Fruit fly (Drosophila melanogaster) whole organism, wandering third instar larva: Measurements from ENCODE around the gene Prx5.

Experiments used
- Abd-B ChIP-seq: fragments of >200 bp; optimal IDR thresholded peaks from 2 replicates; lab custom pipeline; 2017; ENCODE audit warnings: missing biosample characterization, missing genetic modification characterization
- CG32264 ChIP-seq: fragments of 200-800 bp; sonication (Bioruptor generic); optimal IDR thresholded peaks from 2 replicates; lab custom pipeline; 2016; ENCODE audit warnings: missing biosample characterization, missing genetic modification characterization
- CG9705 ChIP-seq: fragments of 200-800 bp; sonication (Bioruptor generic); optimal IDR thresholded peaks from 2 replicates; lab custom pipeline; 2018; ENCODE audit warnings: missing biosample characterization, mild to moderate bottlenecking, missing genetic modification characterization
- CrebA ChIP-seq: fragments of 200-800 bp; sonication (Bioruptor generic); optimal IDR thresholded peaks from 2 replicates; lab custom pipeline; 2016; ENCODE audit warnings: missing biosample characterization, mild to moderate bottlenecking, missing genetic modification characterization, borderline replicate concordance
- Dfd ChIP-seq: fragments of >200 bp; optimal IDR thresholded peaks from 2 replicates; lab custom pipeline; 2017; ENCODE audit warnings: missing biosample characterization, missing genetic modification characterization
- Dif ChIP-seq: fragments of 200-275, 200-300 bp; sonication (Bioruptor generic); optimal IDR thresholded peaks from 2 replicates; lab custom pipeline; 2018; ENCODE audit warnings: missing biosample characterization, missing genetic modification characterization; ENCODE audit not compliant: partially characterized antibody
- GATAd ChIP-seq: sonication (Bioruptor generic); optimal IDR thresholded peaks from 2 replicates; lab custom pipeline; 2016; ENCODE audit warnings: missing biosample characterization, missing genetic modification characterization
- HLH106 ChIP-seq: fragments of 200-800 bp; optimal IDR thresholded peaks from 3 replicates; lab custom pipeline; 2019; ENCODE audit warnings: missing biosample characterization, mild to moderate bottlenecking, missing genetic modification characterization, moderate library complexity
- Hnf4 ChIP-seq: fragments of 200-800 bp; sonication (Bioruptor generic); optimal IDR thresholded peaks from 2 replicates; lab custom pipeline; 2016; ENCODE audit warnings: missing biosample characterization, mild to moderate bottlenecking, missing genetic modification characterization
- Hr78 ChIP-seq: fragments of >200 bp; optimal IDR thresholded peaks from 2 replicates; lab custom pipeline; 2017; ENCODE audit warnings: missing biosample characterization, missing genetic modification characterization
- Hr83 ChIP-seq: fragments of 200-300 bp; sonication (Bioruptor generic); optimal IDR thresholded peaks from 2 replicates; lab custom pipeline; 2016; ENCODE audit warnings: missing biosample characterization, mild to moderate bottlenecking, missing genetic modification characterization, moderate library complexity; ENCODE audit not compliant: poor library complexity, severe bottlenecking
- Jra ChIP-seq: sonication (Bioruptor generic); optimal IDR thresholded peaks from 2 replicates; lab custom pipeline; 2016; ENCODE audit warnings: missing biosample characterization, missing genetic modification characterization
- Mio ChIP-seq: sonication (Bioruptor generic); optimal IDR thresholded peaks from 2 replicates; lab custom pipeline; 2016; ENCODE audit warnings: missing biosample characterization, missing genetic modification characterization
- Myc ChIP-seq: fragments of >200 bp; optimal IDR thresholded peaks from 2 replicates; lab custom pipeline; 2017
- N ChIP-seq: fragments of >200 bp; optimal IDR thresholded peaks from 2 replicates; lab custom pipeline; 2018; ENCODE audit warnings: missing biosample characterization, missing external identifiers, missing genetic modification characterization
- OdsH ChIP-seq: fragments of 200-800 bp; sonication (Bioruptor generic); optimal IDR thresholded peaks from 2 replicates; lab custom pipeline; 2016; ENCODE audit warnings: missing biosample characterization, mild to moderate bottlenecking, missing genetic modification characterization
- Rel ChIP-seq, 2 experiments: fragments of 200-800 bp; sonication (Bioruptor generic) in 1 of 2; optimal IDR thresholded peaks; 2 replicates in 1 of 2; 3 replicates in 1 of 2; lab custom pipeline; 2016 to 2019; ENCODE audit warnings: mild to moderate bottlenecking in 2 of 2, missing biosample characterization in 2 of 2, missing genetic modification characterization in 2 of 2, moderate library complexity in 1 of 2
- Sp1 ChIP-seq: fragments of 200-800 bp; sonication (Bioruptor generic); optimal IDR thresholded peaks from 3 replicates; lab custom pipeline; 2019; ENCODE audit warnings: missing biosample characterization, mild to moderate bottlenecking, missing genetic modification characterization, moderate library complexity
- Vsx2 ChIP-seq: fragments of 200-300, 225-300 bp; sonication (Bioruptor generic); optimal IDR thresholded peaks from 2 replicates; lab custom pipeline; 2018; ENCODE audit warnings: missing biosample characterization, missing genetic modification characterization; ENCODE audit not compliant: partially characterized antibody
- br ChIP-seq: fragments of 200-800 bp; sonication (Bioruptor generic); optimal IDR thresholded peaks from 2 replicates; lab custom pipeline; 2016; ENCODE audit warnings: missing biosample characterization, missing genetic modification characterization
- brk ChIP-seq: fragments of 200-800 bp; sonication (Bioruptor generic); optimal IDR thresholded peaks from 2 replicates; lab custom pipeline; 2016; ENCODE audit warnings: missing biosample characterization, mild to moderate bottlenecking, missing genetic modification characterization
- dl ChIP-seq, 2 experiments: fragments of 175-275, 200-275 bp in 1 of 2; fragments of 200-275 bp in 1 of 2; sonication (Bioruptor generic); optimal IDR thresholded peaks; lab custom pipeline; 2018; ENCODE audit warnings: mild to moderate bottlenecking in 2 of 2, missing biosample characterization in 2 of 2, missing genetic modification characterization in 2 of 2, moderate library complexity in 2 of 2; ENCODE audit not compliant: partially characterized antibody in 2 of 2, insufficient read depth in 1 of 2
- dmrt93B ChIP-seq: fragments of 200-800 bp; sonication (Bioruptor generic); optimal IDR thresholded peaks from 2 replicates; lab custom pipeline; 2018; ENCODE audit warnings: missing biosample characterization, mild to moderate bottlenecking, missing genetic modification characterization
- dsf ChIP-seq: sonication (Bioruptor generic); optimal IDR thresholded peaks from 2 replicates; lab custom pipeline; 2016; ENCODE audit warnings: missing biosample characterization, missing genetic modification characterization, borderline replicate concordance
- ey ChIP-seq: fragments of 200-800 bp; sonication (Bioruptor generic); optimal IDR thresholded peaks from 2 replicates; lab custom pipeline; 2016; ENCODE audit warnings: missing biosample characterization, missing genetic modification characterization
- foxo ChIP-seq, 2 experiments: fragments of 200-800 bp; sonication (Bioruptor generic); optimal IDR thresholded peaks; 2 replicates in 1 of 2; 3 replicates in 1 of 2; lab custom pipeline; 2016 to 2017; ENCODE audit warnings: missing biosample characterization in 2 of 2, missing genetic modification characterization in 2 of 2
- fru ChIP-seq: fragments of 200-800 bp; sonication (Bioruptor generic); optimal IDR thresholded peaks from 3 replicates; lab custom pipeline; 2016; ENCODE audit warnings: missing biosample characterization, mild to moderate bottlenecking, missing genetic modification characterization
- h ChIP-seq: fragments of 200-800 bp; sonication (Bioruptor generic); optimal IDR thresholded peaks from 3 replicates; lab custom pipeline; 2016; ENCODE audit warnings: missing biosample characterization, mild to moderate bottlenecking, missing genetic modification characterization
- jim ChIP-seq: fragments of 175-275, 200-325 bp; sonication (Bioruptor generic); optimal IDR thresholded peaks from 2 replicates; lab custom pipeline; 2016; ENCODE audit warnings: missing biosample characterization, mild to moderate bottlenecking, missing genetic modification characterization
- lola ChIP-seq: fragments of >200 bp; optimal IDR thresholded peaks from 2 replicates; lab custom pipeline; 2017; ENCODE audit warnings: missing biosample characterization, missing genetic modification characterization
- pan ChIP-seq: fragments of >200 bp; optimal IDR thresholded peaks from 2 replicates; lab custom pipeline; 2017
- psq ChIP-seq: fragments of 200-800 bp; sonication (Bioruptor generic); optimal IDR thresholded peaks from 3 replicates; lab custom pipeline; 2017; ENCODE audit warnings: missing biosample characterization, mild to moderate bottlenecking, missing genetic modification characterization, moderate library complexity
- rgr ChIP-seq: fragments of 200-800 bp; sonication (Bioruptor generic); optimal IDR thresholded peaks from 3 replicates; lab custom pipeline; 2016; ENCODE audit warnings: missing biosample characterization, mild to moderate bottlenecking, missing genetic modification characterization
- sage ChIP-seq: fragments of 200-800 bp; sonication (Bioruptor generic); optimal IDR thresholded peaks from 2 replicates; lab custom pipeline; 2016; ENCODE audit warnings: missing biosample characterization, mild to moderate bottlenecking, missing genetic modification characterization
- sv ChIP-seq: fragments of 200-800 bp; sonication (Bioruptor generic); optimal IDR thresholded peaks from 3 replicates; lab custom pipeline; 2016; ENCODE audit warnings: missing biosample characterization, missing genetic modification characterization
- tai ChIP-seq: sonication (Bioruptor generic); optimal IDR thresholded peaks from 2 replicates; lab custom pipeline; 2016; ENCODE audit warnings: missing biosample characterization, missing genetic modification characterization
- usp ChIP-seq: fragments of >200 bp; optimal IDR thresholded peaks from 2 replicates; lab custom pipeline; 2017; ENCODE audit warnings: missing biosample characterization, missing genetic modification characterization
- woc ChIP-seq: sonication (Bioruptor generic); optimal IDR thresholded peaks from 2 replicates; lab custom pipeline; 2016; ENCODE audit warnings: missing biosample characterization, mild to moderate bottlenecking, missing genetic modification characterization

The Prx5 gene

dm6 chr3R:18195295-18195694 lies 28.2 kb upstream of the Prx5 start:
- TF ChIP-seq OdsH (GFP tag; lab: Kevin White, UChicago) = no peak
- TF ChIP-seq Dfd (GFP tag; lab: Kevin White, UChicago) = peak; percentile 97

- TF ChIP-seq Abd-B (GFP tag; lab: Kevin White, UChicago) (no peak), woc (no peak), CG32264 (GFP tag; lab: Kevin White, UChicago) (no peak), Hr78 (GFP tag; lab: Kevin White, UChicago) (no peak), Vsx2 (GFP tag; lab: Kevin White, UChicago) (no peak), OdsH (GFP tag; lab: Kevin White, UChicago) (no peak), usp (no peak), tai (GFP tag; lab: Kevin White, UChicago) (no peak), br (GFP tag; lab: Kevin White, UChicago) (no peak), Hr83 (GFP tag; lab: Kevin White, UChicago) (no peak), h (GFP tag; lab: Kevin White, UChicago) (no peak), HLH106 (no peak), dl (GFP tag; optimal IDR thresholded peaks at IDR 0.05; lab: Kevin White, UChicago; ENCODE audit: insufficient read depth in 1 of 2, partially characterized antibody in 2 of 2) (no peak), brk (GFP tag; lab: Kevin White, UChicago) (no peak), CG9705 (GFP tag; lab: Kevin White, UChicago) (no peak), Dfd (GFP tag; lab: Kevin White, UChicago) (no peak), sv (GFP tag; lab: Kevin White, UChicago) (no peak), sage (GFP tag; lab: Kevin White, UChicago) (no peak), ey (GFP tag; lab: Kevin White, UChicago) (no peak), Dif (GFP tag; lab: Kevin White, UChicago) (no peak)
- TF ChIP-seq, all 38 proteins: peak for 0
Measured at dm6 chr3R:18191867-18192266, 24.8 kb upstream of the Prx5 start, which contains the start of gene CG14313. Gene CG14313, minus strand, starts transcription at chr3R:18191967.

- peak; percentile 88 for TF ChIP-seq dmrt93B (GFP tag; lab: Kevin White, UChicago)
- no peak for TF ChIP-seq N (GFP tag; lab: Kevin White, UChicago)
- no peak for TF ChIP-seq pan (lab: Kevin White, UChicago)
- TF ChIP-seq Abd-B (GFP tag; lab: Kevin White, UChicago) = no peak
- TF ChIP-seq Rel (GFP tag; optimal IDR thresholded peaks at IDR 0.05; lab: Kevin White, UChicago) = no peak
- TF ChIP-seq Rel (tag; optimal IDR thresholded peaks at IDR 0.05; lab: Kevin White, UChicago) = peak; percentile 18
- peak; percentile 87 for TF ChIP-seq HLH106
- peak; percentile 73 for TF ChIP-seq Myc (lab: Kevin White, UChicago)
- TF ChIP-seq Vsx2 (GFP tag; lab: Kevin White, UChicago) = no peak
- peak; percentile 34 for TF ChIP-seq GATAd (GFP tag; lab: Kevin White, UChicago)
- no peak for TF ChIP-seq CrebA (GFP tag; lab: Kevin White, UChicago)
- no peak for TF ChIP-seq sage (GFP tag; lab: Kevin White, UChicago)
- TF ChIP-seq h (GFP tag; lab: Kevin White, UChicago) = peak; percentile 61
- TF ChIP-seq foxo (GFP tag; optimal IDR thresholded peaks at IDR 0.05; lab: Kevin White, UChicago) = peak in 1 of 2 experiments; percentile 88
- TF ChIP-seq Hr83 (GFP tag; lab: Kevin White, UChicago) = peak; percentile 47
- peak; percentile 91 for TF ChIP-seq sv (GFP tag; lab: Kevin White, UChicago)
- peak; percentile 90 for TF ChIP-seq psq (GFP tag; lab: Kevin White, UChicago)
- TF ChIP-seq CG9705 (GFP tag; lab: Kevin White, UChicago) = peak; percentile 76
- no peak for TF ChIP-seq Jra (GFP tag; lab: Kevin White, UChicago)
- no peak for TF ChIP-seq Hr78 (GFP tag; lab: Kevin White, UChicago)
- TF ChIP-seq dsf (GFP tag; lab: Kevin White, UChicago) = peak; percentile 65
- TF ChIP-seq jim (GFP tag; lab: Kevin White, UChicago) = no peak
- TF ChIP-seq lola (GFP tag; lab: Kevin White, UChicago) = no peak
- TF ChIP-seq tai (GFP tag; lab: Kevin White, UChicago) = no peak
- TF ChIP-seq usp = no peak
- peak; percentile 82 for TF ChIP-seq OdsH (GFP tag; lab: Kevin White, UChicago)
- TF ChIP-seq Dfd (GFP tag; lab: Kevin White, UChicago) = no peak
- TF ChIP-seq rgr (GFP tag; lab: Kevin White, UChicago) = peak; percentile 94
- peak; percentile 79 for TF ChIP-seq fru (GFP tag; lab: Kevin White, UChicago)
- TF ChIP-seq woc = peak; percentile 70
- TF ChIP-seq br (GFP tag; lab: Kevin White, UChicago) = peak; percentile 67
- TF ChIP-seq CG32264 (GFP tag; lab: Kevin White, UChicago) = peak; percentile 0
- TF ChIP-seq ey (GFP tag; lab: Kevin White, UChicago) = peak; percentile 73
- no peak for TF ChIP-seq Dif (GFP tag; lab: Kevin White, UChicago)
- TF ChIP-seq dl (GFP tag; optimal IDR thresholded peaks at IDR 0.05; lab: Kevin White, UChicago; ENCODE audit: insufficient read depth in 1 of 2, partially characterized antibody in 2 of 2) = no peak
- TF ChIP-seq brk (GFP tag; lab: Kevin White, UChicago) = no peak
- TF ChIP-seq Hnf4 (GFP tag; lab: Kevin White, UChicago) = no peak
- TF ChIP-seq Sp1 (GFP tag; lab: Kevin White, UChicago) = peak; percentile 84
- TF ChIP-seq Mio (GFP tag; lab: Kevin White, UChicago) = peak; percentile 28
Measured at dm6 chr3R:18188702-18189125, 21.6 kb upstream of the Prx5 start, which contains the start of the genes CG12321 and MED17. Gene CG12321, minus strand, starts transcription at chr3R:18188707. Gene MED17, plus strand, starts transcription at chr3R:18189072.
